Worm (Caenorhabditis elegans) whole organism, young adult: ENCODE measurements around the gene ZK402.1.

ENCODE experiments used
- atf-7 ChIP-seq: sonication (generic microtip); optimal IDR thresholded peaks from 2 replicates; lab custom pipeline; 2017; ENCODE audit warnings: mild to moderate bottlenecking, missing genetic modification characterization, missing compliant biosample characterization
- lsy-27 ChIP-seq: sonication (generic microtip); optimal IDR thresholded peaks from 2 replicates; lab custom pipeline; 2017; ENCODE audit warnings: missing genetic modification characterization, mild to moderate bottlenecking, missing compliant biosample characterization, antibody characterized with exemption, missing genotype, borderline replicate concordance; ENCODE audit not compliant: insufficient read depth

DNA sequence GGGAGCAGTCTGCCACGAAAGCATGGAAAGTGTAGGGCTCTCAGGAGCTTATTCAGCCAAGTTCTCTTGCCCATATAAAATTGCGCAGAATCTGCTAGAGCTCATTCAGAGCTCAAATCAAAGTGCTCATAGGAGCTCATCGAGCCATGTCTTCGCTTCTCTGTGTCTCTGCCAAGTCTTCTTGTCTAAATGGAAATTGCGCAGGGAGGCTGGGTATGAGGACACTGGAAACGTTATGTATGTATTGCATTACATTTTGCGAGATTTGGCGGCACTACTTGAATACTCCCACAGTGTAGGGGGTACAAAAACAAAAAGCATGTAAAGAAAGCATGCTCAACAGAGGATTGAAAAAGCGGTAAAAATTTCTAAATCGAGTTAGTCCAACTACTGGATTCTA, 33.0 kb downstream of the ZK402.1 start:
- TF ChIP-seq atf-7 (tag; lab: Kevin White, UChicago) = no peak
- no peak for TF ChIP-seq lsy-27
